Worm (Caenorhabditis elegans): ENCODE data around the gene str-46.

str-46 gene

ce11 chrV:2869503-2869902, 30.3 kb downstream of the str-46 start, which contains the start of gene srh-241:
Gene srh-241, minus strand, starts transcription at chrV:2869603.
- TF ChIP-seq ztf-7 (tag; optimal IDR thresholded peaks at IDR 0.05) (no peak), F37D6.2 (tag; optimal IDR thresholded peaks at IDR 0.05) (no peak), ceh-44 (GFP tag; IDR thresholded peaks at IDR 0.05) (no peak), lim-7 (GFP tag; IDR thresholded peaks at IDR 0.05) (no peak), php-3 (GFP tag; IDR thresholded peaks at IDR 0.05) (no peak), ZK546.5 (tag; optimal IDR thresholded peaks at IDR 0.05) (no peak), ceh-82 (tag; optimal IDR thresholded peaks at IDR 0.05) (no peak)

DNA sequence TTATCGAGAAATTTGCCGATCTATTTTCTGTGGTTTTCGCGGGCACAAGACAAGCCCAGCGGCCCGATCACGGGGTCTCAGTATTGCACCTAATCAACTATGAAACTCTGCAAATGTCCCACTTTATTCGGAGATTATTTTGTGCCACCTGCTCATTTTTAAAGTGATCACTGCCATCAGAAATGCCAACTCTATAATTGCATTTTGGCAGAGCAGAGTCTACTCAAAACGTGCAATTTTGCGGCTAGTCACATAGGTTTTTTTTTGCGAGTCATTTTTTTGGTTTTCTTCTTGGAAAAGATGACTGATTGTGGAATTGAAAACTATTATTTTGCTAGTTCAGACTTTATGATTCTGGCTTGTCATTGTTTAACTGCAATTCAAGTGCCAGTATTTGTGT, 34.9 kb downstream of the str-46 start, which contains the start of gene srh-240:
srh-240 (plus strand) TSS at position 301 of the 400 bp plus-strand sequence.
- no peak for TF ChIP-seq nhr-111 (GFP tag; optimal IDR thresholded peaks at IDR 0.05)
- TF ChIP-seq ceh-28 (tag; optimal IDR thresholded peaks at IDR 0.05): no peak
- no peak for TF ChIP-seq vab-7 (GFP tag; IDR thresholded peaks at IDR 0.05)
- TF ChIP-seq duxl-1 (tag; optimal IDR thresholded peaks at IDR 0.05; ENCODE audit: poor library complexity): no peak
- TF ChIP-seq ceh-32 (tag; optimal IDR thresholded peaks at IDR 0.05; ENCODE audit: poor library complexity): no peak
- TF ChIP-seq mdl-1 (tag; optimal IDR thresholded peaks at IDR 0.05): no peak

ce11 chrV:2863033-2863432, 36.7 kb downstream of the str-46 start, which contains the start of gene srh-272:
Gene srh-272, plus strand, starts transcription at chrV:2863333.
- TF ChIP-seq T26A8.4 (GFP tag; IDR thresholded peaks at IDR 0.05): no peak
- TF ChIP-seq pqm-1 (tag; optimal IDR thresholded peaks at IDR 0.05): no peak
- no peak for TF ChIP-seq madf-5 (GFP tag; IDR thresholded peaks at IDR 0.05)
- TF ChIP-seq madf-9 (GFP tag; conservative IDR thresholded peaks at IDR 0.05): no peak
- TF ChIP-seq daf-19 (GFP tag; conservative IDR thresholded peaks at IDR 0.05): no peak
- no peak for TF ChIP-seq fkh-10 (GFP tag; optimal IDR thresholded peaks at IDR 0.05)
- no peak for TF ChIP-seq ctbp-1 (GFP tag; IDR thresholded peaks at IDR 0.05)
- TF ChIP-seq dmd-9 (GFP tag; IDR thresholded peaks at IDR 0.05): no peak
- no peak for TF ChIP-seq zfp-2 (tag; optimal IDR thresholded peaks at IDR 0.05)
- no peak for TF ChIP-seq hlh-11 (tag; optimal IDR thresholded peaks at IDR 0.05)
- no peak for TF ChIP-seq F10B5.3 (tag; optimal IDR thresholded peaks at IDR 0.05)
- no peak for TF ChIP-seq spr-3 (GFP tag; optimal IDR thresholded peaks at IDR 0.05)
- TF ChIP-seq mxl-3 (GFP tag; optimal IDR thresholded peaks at IDR 0.05): no peak
- no peak for TF ChIP-seq fos-1 (tag; optimal IDR thresholded peaks at IDR 0.05)

DNA sequence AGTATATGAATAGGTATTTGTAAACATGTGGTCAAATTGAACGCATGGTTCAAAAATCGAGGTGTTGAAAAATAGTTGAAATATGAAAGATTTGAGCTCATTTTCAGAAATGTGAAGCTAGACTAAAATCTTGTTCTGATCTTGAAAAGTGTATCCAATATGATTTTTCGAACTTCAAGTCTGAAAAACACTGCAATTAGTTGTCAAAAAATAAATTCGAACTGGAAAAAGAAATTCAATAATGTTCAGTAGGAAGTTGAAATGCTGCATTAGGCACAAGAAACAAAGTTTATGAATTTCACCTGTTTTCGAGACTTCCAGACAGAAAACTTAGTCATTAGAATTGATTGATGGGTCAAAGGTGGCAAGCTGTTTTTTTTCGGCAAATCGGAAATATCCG, 38.3 kb downstream of the str-46 start, which contains the start of gene srh-270:
srh-270 (minus strand) TSS at position 101 of the 400 bp plus-strand sequence.
- TF ChIP-seq nhr-10 (tag; optimal IDR thresholded peaks at IDR 0.05) (no peak), aha-1 (tag) (peak; percentile 2), lin-39 (tag; optimal IDR thresholded peaks at IDR 0.05) (no peak), lin-15B (tag; optimal IDR thresholded peaks at IDR 0.05) (no peak), vab-7 (GFP tag; IDR thresholded peaks at IDR 0.05) (no peak), unc-62 (GFP tag; optimal IDR thresholded peaks at IDR 0.05 in 1 of 2) (peak in 1 of 2 experiments; percentile 17), unc-62 (tag; optimal IDR thresholded peaks at IDR 0.05) (no peak), Y105C5A.15 (GFP tag; IDR thresholded peaks at IDR 0.05) (no peak)

ce11 chrV:2859738-2860137, 40.0 kb downstream of the str-46 start, which contains the start of gene srj-54:
Gene srj-54, minus strand, starts transcription at chrV:2859838.
- TF ChIP-seq dmd-9 (GFP tag; IDR thresholded peaks at IDR 0.05) (no peak), unc-62 (GFP tag; optimal IDR thresholded peaks at IDR 0.05 in 1 of 2) (peak in 1 of 2 experiments; percentile 74), unc-62 (tag; optimal IDR thresholded peaks at IDR 0.05) (no peak)

Data from whole organism, L4 larva.